1 fruit fly cellular context compared by ENCODE assay signal in the genomic region with DNA sequence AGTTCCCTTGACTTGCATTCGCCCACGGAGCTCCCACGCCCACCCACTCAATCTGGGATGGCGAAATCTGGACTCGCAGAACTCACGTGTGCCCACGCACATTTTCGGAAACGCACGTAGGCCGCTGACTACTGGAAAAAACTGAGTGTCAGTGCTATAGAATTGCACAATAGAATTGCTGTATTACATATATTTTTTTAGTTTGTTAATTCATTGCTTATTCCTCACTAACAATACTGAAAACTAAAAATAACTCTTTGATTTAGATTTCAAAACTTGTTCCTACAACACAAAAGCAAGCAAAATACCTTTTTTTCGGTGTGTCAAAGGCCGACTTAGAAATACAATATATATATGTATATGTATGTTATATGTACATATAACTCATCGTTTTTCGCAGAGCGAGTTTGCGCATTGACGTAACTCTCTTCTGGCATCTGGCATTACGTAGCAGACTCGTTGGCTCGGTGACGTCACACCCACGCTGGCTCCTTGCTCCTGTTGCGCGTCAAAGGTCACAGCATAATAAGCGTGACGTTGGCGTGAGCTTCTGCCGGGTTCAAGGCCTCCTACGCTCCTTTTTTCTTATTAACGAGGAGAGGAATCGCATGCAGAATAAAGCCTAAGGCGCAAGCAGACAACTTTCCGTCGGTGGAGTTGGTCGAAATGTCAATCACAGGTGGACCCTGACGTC.
TF ChIP-seq lines count a peak whose summit lies in the region.

No protein-coding gene starts in this region.

TF ChIP-seq in whole organism, embryonic, 481 proteins besides CTCF, POLR2A, EP300 and RAD21 (continued from another document):
- TF ChIP-seq CG6854 (GFP tag; optimal IDR thresholded peaks at IDR 0.05; lab: Kevin White, UChicago): peak; percentile 80
- TF ChIP-seq CG16813 (GFP tag; IDR thresholded peaks at IDR 0.05; lab: Robert Waterston, UW; ENCODE audit: partially characterized antibody): no peak
- TF ChIP-seq hb (GFP tag; IDR thresholded peaks at IDR 0.05; lab: Robert Waterston, UW; ENCODE audit: partially characterized antibody): no peak
- TF ChIP-seq CG4730 (GFP tag; IDR thresholded peaks at IDR 0.05; lab: Robert Waterston, UW): no peak
- no peak for TF ChIP-seq Usf (GFP tag; optimal IDR thresholded peaks at IDR 0.05; lab: Kevin White, UChicago)
- TF ChIP-seq Asciz (GFP tag; optimal IDR thresholded peaks at IDR 0.05; lab: Kevin White, UChicago): peak; percentile 69
- peak; percentile 35 for TF ChIP-seq ash1 (GFP tag; optimal IDR thresholded peaks at IDR 0.05; lab: Kevin White, UChicago)
- TF ChIP-seq Eip74EF (GFP tag; optimal IDR thresholded peaks at IDR 0.05; lab: Kevin White, UChicago): no peak
- TF ChIP-seq CG11696 (GFP tag; IDR thresholded peaks at IDR 0.05; lab: Robert Waterston, UW): no peak
- no peak for TF ChIP-seq CG11247 (GFP tag; IDR thresholded peaks at IDR 0.05; lab: Robert Waterston, UW)
- TF ChIP-seq gcm2 (GFP tag; optimal IDR thresholded peaks at IDR 0.05; lab: Kevin White, UChicago): peak; percentile 36
- TF ChIP-seq CG1233 (GFP tag; optimal IDR thresholded peaks at IDR 0.05; lab: Kevin White, UChicago): peak; percentile 62
- no peak for TF ChIP-seq CG17912 (GFP tag; optimal IDR thresholded peaks at IDR 0.05; lab: Kevin White, UChicago)
- peak; percentile 71 for TF ChIP-seq Dip3 (GFP tag; optimal IDR thresholded peaks at IDR 0.05; lab: Kevin White, UChicago)
- TF ChIP-seq grn (GFP tag; optimal IDR thresholded peaks at IDR 0.05; lab: Kevin White, UChicago): no peak
- peak; percentile 24 for TF ChIP-seq Six4 (GFP tag; optimal IDR thresholded peaks at IDR 0.05; lab: Kevin White, UChicago)
- TF ChIP-seq CG17802 (tag; optimal IDR thresholded peaks at IDR 0.05; lab: Kevin White, UChicago): no peak
- TF ChIP-seq unc-4 (GFP tag; IDR thresholded peaks at IDR 0.05; lab: Robert Waterston, UW; ENCODE audit: partially characterized antibody): no peak
- no peak for TF ChIP-seq danr (GFP tag; IDR thresholded peaks at IDR 0.05; lab: Robert Waterston, UW)
- TF ChIP-seq CG7271 (tag; optimal IDR thresholded peaks at IDR 0.05; lab: Kevin White, UChicago): no peak
- TF ChIP-seq sr (GFP tag; IDR thresholded peaks at IDR 0.05; lab: Robert Waterston, UW): no peak
- no peak for TF ChIP-seq h (optimal IDR thresholded peaks at IDR 0.05; lab: Kevin White, UChicago)
- peak; percentile 47 for TF ChIP-seq CG1647 (GFP tag; optimal IDR thresholded peaks at IDR 0.05; lab: Kevin White, UChicago)
- no peak for TF ChIP-seq jigr1 (GFP tag; IDR thresholded peaks at IDR 0.05; lab: Robert Waterston, UW)
- no peak for TF ChIP-seq br (optimal IDR thresholded peaks at IDR 0.05; lab: Kevin White, UChicago)
- no peak for TF ChIP-seq cato (GFP tag; optimal IDR thresholded peaks at IDR 0.05; lab: Kevin White, UChicago; ENCODE audit: borderline replicate concordance)
TF ChIP-seq in whole organism, embryonic: peak in this region for 221.
